Worm (Caenorhabditis elegans) whole organism, L4 larva: Measurements from ENCODE around the gene hsp-25.

Experiments used
- D1046.2 ChIP-seq: fragments of 200-800 bp; sonication (Bioruptor generic); IDR thresholded peaks from 2 replicates; pipeline ENCODE4 v1.3.6; 2022; ENCODE audit warnings: missing genetic modification characterization, missing compliant biosample characterization
- F26F4.8 ChIP-seq: fragments of 200-800 bp; sonication (Bioruptor generic); conservative IDR thresholded peaks from 2 replicates; pipeline ENCODE4 v1.3.6; 2022; ENCODE audit warnings: missing genetic modification characterization, missing compliant biosample characterization
- F44E2.7 ChIP-seq: fragments of 200-800 bp; sonication (Bioruptor generic); IDR thresholded peaks from 2 replicates; pipeline ENCODE4 v2.1.2; 2022; ENCODE audit warnings: missing genetic modification characterization, missing compliant biosample characterization
- Y75B8A.6 ChIP-seq: fragments of 200-800 bp; sonication (Bioruptor generic); IDR thresholded peaks from 2 replicates; pipeline ENCODE4 v1.3.6; 2022; ENCODE audit warnings: missing genetic modification reagents, missing genetic modification characterization, missing compliant biosample characterization
- ceh-20 ChIP-seq: fragments of 200-800 bp; sonication (Bioruptor generic); IDR thresholded peaks from 2 replicates; pipeline ENCODE4 v1.3.6; 2022; ENCODE audit warnings: missing genetic modification reagents, missing genetic modification characterization, missing compliant biosample characterization
- ceh-62 ChIP-seq: sonication (generic microtip); optimal IDR thresholded peaks from 2 replicates; lab custom pipeline; 2017; ENCODE audit warnings: missing biosample characterization, missing genetic modification characterization
- cey-2 ChIP-seq: sonication (generic microtip); optimal IDR thresholded peaks from 3 replicates; lab custom pipeline; 2017; ENCODE audit warnings: missing genetic modification characterization, mild to moderate bottlenecking, missing compliant biosample characterization, antibody characterized with exemption, borderline replicate concordance; ENCODE audit not compliant: insufficient read depth
- daf-12 ChIP-seq: fragments of 150-350 bp; optimal IDR thresholded peaks from 2 replicates; lab custom pipeline; 2014; ENCODE audit warnings: missing biosample characterization, missing genetic modification reagents, missing genetic modification characterization
- daf-8 ChIP-seq: fragments of 200-800 bp; sonication (Bioruptor generic); IDR thresholded peaks from 2 replicates; pipeline ENCODE4 v1.3.6; 2022; ENCODE audit warnings: missing genetic modification characterization, missing compliant biosample characterization
- dmd-6 ChIP-seq: fragments of 200-800 bp; sonication (Bioruptor generic); IDR thresholded peaks from 2 replicates; pipeline ENCODE4 v1.3.6; 2022; ENCODE audit warnings: missing genetic modification reagents, missing genetic modification characterization, missing compliant biosample characterization
- dpl-1 ChIP-seq: fragments of 150-350 bp; optimal IDR thresholded peaks from 2 replicates; lab custom pipeline; 2014; ENCODE audit warnings: missing biosample characterization, missing genetic modification reagents, missing genetic modification characterization
- dve-1 ChIP-seq: sonication (generic microtip); optimal IDR thresholded peaks from 2 replicates; lab custom pipeline; 2017; ENCODE audit warnings: antibody characterized with exemption, mild to moderate bottlenecking, missing genetic modification characterization, missing compliant biosample characterization; ENCODE audit not compliant: insufficient read depth
- hlh-11 ChIP-seq: fragments of 200-800 bp; sonication (Bioruptor generic); optimal IDR thresholded peaks from 2 replicates; lab custom pipeline; 2018; ENCODE audit warnings: mild to moderate bottlenecking, missing genetic modification characterization, missing compliant biosample characterization
- lin-15B ChIP-seq: fragments of 150-350 bp; sonication (generic microtip); optimal IDR thresholded peaks from 3 replicates; lab custom pipeline; 2014; ENCODE audit warnings: missing biosample characterization, missing genetic modification characterization
- lin-29 ChIP-seq: fragments of 200-800 bp; sonication (Bioruptor generic); IDR thresholded peaks from 2 replicates; pipeline ENCODE4 v1.3.6; 2022; ENCODE audit warnings: missing genetic modification reagents, missing genetic modification characterization, missing compliant biosample characterization
- mdl-1 ChIP-seq, 2 experiments: fragments of 150-350 bp in 1 of 2; sonication (generic microtip) in 1 of 2; optimal IDR thresholded peaks; 2 replicates each; lab custom pipeline; 2014 to 2017; ENCODE audit warnings: missing biosample characterization in 2 of 2, missing genetic modification characterization in 2 of 2
- nhr-10 ChIP-seq: fragments of 150-350 bp; optimal IDR thresholded peaks from 2 replicates; lab custom pipeline; 2014; ENCODE audit warnings: missing biosample characterization, missing genetic modification characterization
- nhr-11 ChIP-seq: fragments of 150-350 bp; optimal IDR thresholded peaks from 2 replicates; lab custom pipeline; 2014; ENCODE audit warnings: missing biosample characterization, missing genetic modification characterization
- nhr-28 ChIP-seq: fragments of 150-350 bp; optimal IDR thresholded peaks from 2 replicates; lab custom pipeline; 2014; ENCODE audit warnings: missing biosample characterization, missing genetic modification characterization
- nhr-42 ChIP-seq: fragments of 200-800 bp; sonication (Bioruptor generic); IDR thresholded peaks from 2 replicates; pipeline ENCODE4 v1.3.6; 2022; ENCODE audit warnings: missing genetic modification characterization, missing compliant biosample characterization
- nhr-48 ChIP-seq: sonication (generic microtip); optimal IDR thresholded peaks from 2 replicates; lab custom pipeline; 2016; ENCODE audit warnings: mild to moderate bottlenecking, missing genetic modification characterization, missing compliant biosample characterization
- nhr-6 ChIP-seq: fragments of 150-350 bp; optimal IDR thresholded peaks from 2 replicates; lab custom pipeline; 2014; ENCODE audit warnings: missing biosample characterization, missing genetic modification characterization
- nhr-77 ChIP-seq: fragments of 150-350 bp; optimal IDR thresholded peaks from 2 replicates; lab custom pipeline; 2014; ENCODE audit warnings: missing biosample characterization, missing genetic modification characterization
- pha-4 ChIP-seq, 2 experiments: fragments of 150-350 bp in 1 of 2; fragments of 200-800 bp in 1 of 2; sonication (Bioruptor generic) in 1 of 2; IDR thresholded peaks in 1 of 2; optimal IDR thresholded peaks in 1 of 2; 2 replicates each; pipeline versions ENCODE4 v1.3.6 to Lab custom; 2014 to 2022; ENCODE audit warnings: missing genetic modification characterization in 2 of 2, missing genetic modification reagents in 2 of 2, missing biosample characterization in 1 of 2, missing compliant biosample characterization in 1 of 2
- pqm-1 ChIP-seq: sonication (generic microtip); optimal IDR thresholded peaks from 2 replicates; lab custom pipeline; 2017; ENCODE audit warnings: missing biosample characterization, missing genetic modification characterization
- spr-1 ChIP-seq: sonication (generic microtip); optimal IDR thresholded peaks from 2 replicates; lab custom pipeline; 2016; ENCODE audit warnings: mild to moderate bottlenecking, missing genetic modification characterization, missing compliant biosample characterization
- tra-1 ChIP-seq: fragments of 200-800 bp; sonication (Bioruptor generic); IDR thresholded peaks from 2 replicates; pipeline ENCODE4 v1.3.6; 2022; ENCODE audit warnings: missing genetic modification reagents, missing genetic modification characterization, missing compliant biosample characterization
- unc-62 ChIP-seq, 3 experiments: fragments of 150-350 bp in 1 of 3; sonication (generic microtip); optimal IDR thresholded peaks in 2 of 3; peaks in 1 of 3; 1 replicate in 1 of 3; 2 replicates in 2 of 3; lab custom pipeline; 2014 to 2017; ENCODE audit warnings: missing biosample characterization in 3 of 3, missing genetic modification characterization in 3 of 3, missing genetic modification reagents in 3 of 3, missing genotype in 1 of 3
- vab-7 ChIP-seq: fragments of 200-800 bp; sonication (Bioruptor generic); IDR thresholded peaks from 2 replicates; pipeline ENCODE4 v1.3.6; 2022; ENCODE audit warnings: missing genetic modification reagents, missing genetic modification characterization, missing compliant biosample characterization

Gene hsp-25

DNA sequence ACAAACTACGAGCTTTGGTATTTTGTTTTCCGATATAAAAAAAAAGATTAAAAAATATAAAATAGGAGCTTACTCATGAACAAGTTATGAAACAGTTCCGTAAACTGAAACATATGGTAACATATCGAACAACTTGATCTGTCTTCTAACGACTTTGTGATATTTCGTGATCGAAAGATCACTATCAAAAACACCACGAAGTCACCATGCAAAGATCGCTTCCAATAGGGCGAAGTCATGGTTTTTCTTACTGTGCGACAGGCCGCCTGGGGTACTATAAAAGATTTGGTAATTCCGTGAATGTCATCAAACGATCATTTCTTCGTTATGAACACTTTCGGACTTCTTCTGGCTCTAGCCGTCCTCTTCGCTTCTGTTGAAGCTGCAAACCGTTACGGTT is 43.2 kb upstream of the hsp-25 start, which contains the start of gene C45B2.3 (continued):
- TF ChIP-seq pha-4 (GFP tag; IDR thresholded peaks at IDR 0.05; lab: Robert Waterston, UW) (no peak), pha-4 (tag; optimal IDR thresholded peaks at IDR 0.05; lab: Kevin White, UChicago) (no peak)

DNA sequence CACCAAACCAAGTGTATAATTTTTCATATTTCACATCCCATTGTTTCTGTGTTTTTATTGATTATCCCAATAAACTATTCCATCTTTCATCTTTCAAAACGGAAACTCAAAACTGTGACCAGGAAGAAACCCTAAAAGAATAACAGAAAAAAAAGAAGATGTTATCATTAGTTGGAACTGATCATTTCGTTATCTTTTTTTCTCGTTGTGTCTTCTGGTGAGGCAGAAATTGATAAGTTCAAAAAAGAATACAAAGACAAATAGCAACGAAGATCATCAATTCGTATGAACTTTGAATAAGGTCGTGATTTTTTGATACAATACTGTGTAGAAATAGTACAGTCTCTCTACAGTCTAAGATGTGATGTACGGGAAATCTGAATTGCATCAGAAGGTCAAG is 42.3 kb upstream of the hsp-25 start:
- TF ChIP-seq tra-1 (GFP tag; lab: Robert Waterston, UW): 0 out of 2 replicates have a peak, but pooled peaks have one; percentile 30
- TF ChIP-seq Y75B8A.6 (GFP tag; lab: Robert Waterston, UW): no peak
- TF ChIP-seq D1046.2 (GFP tag; lab: Robert Waterston, UW): no peak
- no peak for TF ChIP-seq unc-62 (GFP tag; optimal IDR thresholded peaks at IDR 0.05 in 1 of 2; lab: Kevin White, UChicago)
- TF ChIP-seq unc-62 (tag; optimal IDR thresholded peaks at IDR 0.05; lab: Kevin White, UChicago): no peak
- no peak for TF ChIP-seq spr-1 (tag; lab: Kevin White, UChicago)
- no peak for TF ChIP-seq daf-12 (tag; lab: Kevin White, UChicago)
- peak; percentile 7 for TF ChIP-seq nhr-77 (tag; lab: Kevin White, UChicago)
- no peak for TF ChIP-seq daf-8 (GFP tag; lab: Robert Waterston, UW)
- no peak for TF ChIP-seq nhr-6 (tag; lab: Kevin White, UChicago)
- TF ChIP-seq dpl-1 (GFP tag; lab: Kevin White, UChicago): no peak
- no peak for TF ChIP-seq F26F4.8
- TF ChIP-seq ceh-62 (tag; lab: Kevin White, UChicago): no peak
- peak; percentile 40 for TF ChIP-seq pqm-1
- no peak for TF ChIP-seq vab-7 (GFP tag; lab: Robert Waterston, UW)
- peak; percentile 81 for TF ChIP-seq nhr-28 (tag; lab: Kevin White, UChicago)
- TF ChIP-seq lin-29 (GFP tag; lab: Robert Waterston, UW): no peak
- no peak for TF ChIP-seq F44E2.7 (GFP tag; lab: Robert Waterston, UW)
- peak; percentile 3 for TF ChIP-seq hlh-11 (tag; lab: Kevin White, UChicago)
- TF ChIP-seq dmd-6 (GFP tag; lab: Robert Waterston, UW): peak; percentile 48; the same call in 1 of the 2 replicates
- TF ChIP-seq, all 104 proteins: peak for 6

DNA sequence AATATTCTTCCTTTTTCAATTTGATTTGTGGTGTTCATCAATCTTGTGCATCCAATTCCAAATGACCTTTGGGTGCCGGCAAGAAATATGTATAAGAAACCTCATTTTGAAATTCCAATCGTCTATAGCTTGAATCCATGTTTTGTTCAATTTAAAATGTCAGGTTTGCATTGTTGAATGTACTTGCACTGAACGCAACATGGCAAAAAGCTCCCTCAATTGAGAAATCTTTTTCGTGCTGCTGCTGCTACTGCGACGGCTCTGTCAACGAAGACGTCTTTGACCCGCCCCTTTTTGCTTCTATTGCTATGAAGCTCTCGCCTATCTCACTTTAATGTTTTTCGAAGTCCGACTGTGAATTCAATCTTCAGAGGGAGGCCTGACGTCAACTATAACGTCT is 35.8 kb upstream of the hsp-25 start, which contains the start of gene lgc-58:
TSS of gene lgc-58 (plus strand) at position 301 of the 400 bp plus-strand sequence.
- TF ChIP-seq nhr-28 (tag; lab: Kevin White, UChicago) (no peak), nhr-6 (tag; lab: Kevin White, UChicago) (no peak), unc-62 (GFP tag; optimal IDR thresholded peaks at IDR 0.05 in 1 of 2; lab: Kevin White, UChicago) (no peak), unc-62 (tag; optimal IDR thresholded peaks at IDR 0.05; lab: Kevin White, UChicago) (no peak), nhr-42 (GFP tag; lab: Robert Waterston, UW) (no peak), nhr-48 (no peak), tra-1 (GFP tag; lab: Robert Waterston, UW) (no peak), nhr-11 (tag; lab: Kevin White, UChicago) (no peak), ceh-20 (GFP tag; lab: Robert Waterston, UW) (no peak), mdl-1 (tag; optimal IDR thresholded peaks at IDR 0.05; lab: Kevin White, UChicago) (no peak), lin-15B (tag; lab: Kevin White, UChicago) (no peak), D1046.2 (GFP tag; lab: Robert Waterston, UW) (no peak), dve-1 (tag; lab: Kevin White, UChicago) (no peak)

DNA sequence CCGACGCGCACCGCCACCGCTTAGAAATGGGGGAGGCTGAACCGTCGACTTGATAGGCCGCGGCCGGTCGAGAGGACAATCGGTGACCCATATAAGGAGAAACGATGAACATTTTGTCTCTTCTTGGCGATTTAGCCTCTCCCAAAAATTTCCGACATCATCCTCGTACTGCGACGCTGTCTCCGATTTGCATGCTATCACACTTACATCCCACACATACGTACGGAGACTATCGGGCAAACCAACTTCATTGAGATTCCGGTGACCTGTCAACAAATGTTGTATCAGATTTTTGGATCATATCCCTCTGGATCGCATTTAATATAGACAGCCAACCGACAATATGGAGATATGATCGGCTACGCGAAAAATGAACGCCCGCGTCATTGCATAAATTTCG is 27.2 kb upstream of the hsp-25 start:
- TF ChIP-seq dpl-1 (GFP tag; lab: Kevin White, UChicago) (no peak), cey-2 (no peak)

DNA sequence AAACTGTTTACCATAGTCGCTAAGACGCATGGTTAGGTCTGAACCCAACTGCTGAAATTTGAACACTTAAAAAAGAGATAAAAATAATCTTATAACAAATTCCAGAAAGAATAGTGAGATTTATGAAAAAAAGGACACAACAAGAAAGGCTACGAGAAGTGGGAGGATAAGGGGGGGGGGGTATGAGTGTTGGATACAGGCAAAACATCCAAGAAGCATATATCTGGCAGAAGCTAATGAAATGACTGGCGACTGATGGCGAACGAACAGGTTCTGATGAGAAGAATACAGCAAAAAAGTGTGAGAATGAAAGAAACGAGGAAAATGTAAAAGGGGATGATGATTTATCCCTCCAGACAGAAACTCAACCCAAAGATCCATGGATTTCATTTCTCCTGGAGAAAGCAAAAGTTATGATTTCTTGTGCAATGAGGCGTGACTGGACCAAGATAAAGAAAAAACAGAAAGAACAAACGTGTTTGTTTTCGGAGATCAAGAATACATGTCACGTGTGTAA is 26.6 kb upstream of the hsp-25 start, which contains the start of gene ptr-4:
TSS of gene ptr-4 (minus strand) at position 51 of the 517 bp plus-strand sequence.
- TF ChIP-seq nhr-10 (tag; lab: Kevin White, UChicago) (no peak), unc-62 (GFP tag; optimal IDR thresholded peaks at IDR 0.05 in 1 of 2; lab: Kevin White, UChicago) (peak in 1 of 2 experiments; percentile 92), unc-62 (tag; optimal IDR thresholded peaks at IDR 0.05; lab: Kevin White, UChicago) (no peak)
